Fruit fly (Drosophila melanogaster) whole organism, embryonic: ENCODE data around the gene CG9992.

Experiments used
- BtbVII ChIP-seq: fragments of 200-800 bp; sonication (Bioruptor generic); optimal IDR thresholded peaks from 3 replicates; lab custom pipeline; 2017; ENCODE audit warnings: missing biosample characterization, mild to moderate bottlenecking, missing genetic modification characterization
- CG11723 ChIP-seq: fragments of 200-800 bp; sonication (Bioruptor generic); optimal IDR thresholded peaks from 2 replicates; lab custom pipeline; 2017; ENCODE audit warnings: missing biosample characterization, mild to moderate bottlenecking, missing genetic modification characterization
- eyg ChIP-seq: fragments of 200-800 bp; sonication (Bioruptor generic); optimal IDR thresholded peaks from 3 replicates; lab custom pipeline; 2016; ENCODE audit warnings: missing biosample characterization, missing genetic modification characterization
- mirr ChIP-seq: fragments of 200-800 bp; sonication (Bioruptor generic); optimal IDR thresholded peaks from 3 replicates; lab custom pipeline; 2018; ENCODE audit warnings: missing biosample characterization, mild to moderate bottlenecking, missing genetic modification characterization
- salm ChIP-seq: fragments of 200-800 bp; sonication (Bioruptor generic); optimal IDR thresholded peaks from 2 replicates; lab custom pipeline; 2018; ENCODE audit warnings: missing biosample characterization, mild to moderate bottlenecking, missing genetic modification characterization
- sob ChIP-seq: fragments of 200-800 bp; sonication (Bioruptor generic); IDR thresholded peaks from 2 replicates; pipeline ENCODE4 v1.3.6; 2022; ENCODE audit warnings: missing biosample characterization, missing genetic modification characterization

DNA sequence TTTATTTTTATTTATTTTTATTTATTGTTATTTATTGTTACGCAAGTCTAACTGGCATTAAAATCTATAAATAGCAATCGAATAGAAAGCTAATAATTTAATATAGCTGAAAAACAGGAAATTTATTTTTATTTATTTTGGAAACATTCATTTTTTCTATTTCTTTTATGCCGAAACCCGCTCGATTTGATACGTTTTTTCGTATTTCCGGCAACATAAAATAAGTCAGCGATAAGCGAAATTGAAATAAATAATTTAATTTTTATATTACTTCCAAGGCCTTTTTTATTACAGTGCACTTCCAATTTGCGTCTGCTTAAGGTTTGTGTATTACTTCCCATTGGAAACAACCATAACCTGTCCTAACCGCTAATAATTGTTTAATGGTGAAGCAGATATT is 12.8 kb downstream of the CG9992 start:
- no peak for TF ChIP-seq salm (tag; lab: Kevin White, UChicago)
- TF ChIP-seq CG11723 = no peak
- TF ChIP-seq BtbVII (GFP tag; lab: Kevin White, UChicago) = no peak
- TF ChIP-seq mirr (GFP tag; lab: Kevin White, UChicago) = no peak
- no peak for TF ChIP-seq eyg (GFP tag; lab: Kevin White, UChicago)
- no peak for TF ChIP-seq sob (GFP tag; lab: Robert Waterston, UW)
